Fruit fly (Drosophila melanogaster) whole organism, embryonic: ENCODE data around the gene CG6901.

Experiments used
- Atf-2 ChIP-seq: fragments of 200-800 bp; sonication (Bioruptor generic); optimal IDR thresholded peaks from 2 replicates; lab custom pipeline; 2016; ENCODE audit warnings: missing biosample characterization, missing genetic modification characterization
- CG10274 ChIP-seq: fragments of 200-800 bp; sonication (Bioruptor generic); optimal IDR thresholded peaks from 3 replicates; lab custom pipeline; 2017; ENCODE audit warnings: missing biosample characterization, mild to moderate bottlenecking, missing genetic modification characterization
- CG10321 ChIP-seq: fragments of 200-800 bp; sonication (Bioruptor generic); IDR thresholded peaks from 2 replicates; pipeline ENCODE4 v1.3.6; 2022; ENCODE audit warnings: missing biosample characterization, missing genetic modification characterization
- CG11085 ChIP-seq: fragments of 200-800 bp; sonication (Bioruptor generic); IDR thresholded peaks from 2 replicates; pipeline ENCODE4 v1.3.6; 2022; ENCODE audit warnings: missing biosample characterization, missing genetic modification characterization
- CG11456 ChIP-seq: fragments of 200-800 bp; sonication (Bioruptor generic); IDR thresholded peaks from 3 replicates; pipeline ENCODE4 v1.3.6; 2022; ENCODE audit warnings: missing biosample characterization, missing genetic modification characterization
- CG12299 ChIP-seq: fragments of 200-800 bp; sonication (Bioruptor generic); optimal IDR thresholded peaks from 2 replicates; lab custom pipeline; 2018; ENCODE audit warnings: missing biosample characterization, mild to moderate bottlenecking, missing genetic modification characterization
- CG12769 ChIP-seq: fragments of 200-800 bp; sonication (Bioruptor generic); optimal IDR thresholded peaks from 2 replicates; lab custom pipeline; 2019; ENCODE audit warnings: missing biosample characterization, mild to moderate bottlenecking, missing genetic modification characterization, moderate library complexity
- CG13123 ChIP-seq: fragments of 200-800 bp; sonication (Bioruptor generic); optimal IDR thresholded peaks from 2 replicates; lab custom pipeline; 2016; ENCODE audit warnings: missing biosample characterization, missing genetic modification characterization
- CG14050 ChIP-seq: fragments of 200-800 bp; sonication (Bioruptor generic); IDR thresholded peaks from 3 replicates; pipeline ENCODE4 v1.3.6; 2022; ENCODE audit warnings: missing biosample characterization, missing genetic modification characterization
- CG1647 ChIP-seq: fragments of 200-800 bp; sonication (Bioruptor generic); optimal IDR thresholded peaks from 3 replicates; lab custom pipeline; 2016; ENCODE audit warnings: missing biosample characterization, missing genetic modification characterization
- CG16815 ChIP-seq: fragments of 200-800 bp; sonication (Bioruptor generic); optimal IDR thresholded peaks from 3 replicates; lab custom pipeline; 2017; ENCODE audit warnings: missing biosample characterization, mild to moderate bottlenecking, missing genetic modification characterization
- CG17186 ChIP-seq: fragments of 200-800 bp; sonication (Bioruptor generic); optimal IDR thresholded peaks from 3 replicates; lab custom pipeline; 2017; ENCODE audit warnings: missing biosample characterization, missing genetic modification reagents, missing genetic modification characterization
- CG17359 ChIP-seq: fragments of 200-800 bp; sonication (Bioruptor generic); optimal IDR thresholded peaks from 3 replicates; lab custom pipeline; 2018; ENCODE audit warnings: missing biosample characterization, mild to moderate bottlenecking, missing genetic modification characterization, moderate library complexity
- CG1832 ChIP-seq: fragments of 200-800 bp; sonication (Bioruptor generic); optimal IDR thresholded peaks from 2 replicates; lab custom pipeline; 2017; ENCODE audit warnings: missing biosample characterization, mild to moderate bottlenecking, missing genetic modification characterization, inconsistent platforms
- CG32532 ChIP-seq: fragments of 200-800 bp; sonication (Bioruptor generic); IDR thresholded peaks from 2 replicates; pipeline ENCODE4 v1.3.6; 2022; ENCODE audit warnings: missing biosample characterization, missing genetic modification characterization
- CG32767 ChIP-seq: fragments of 200-800 bp; sonication (Bioruptor generic); IDR thresholded peaks from 2 replicates; pipeline ENCODE4 v1.3.6; 2022; ENCODE audit warnings: missing biosample characterization, missing genetic modification characterization
- CG3281 ChIP-seq: fragments of 200-800 bp; sonication (Bioruptor generic); optimal IDR thresholded peaks from 3 replicates; lab custom pipeline; 2017; ENCODE audit warnings: missing biosample characterization, mild to moderate bottlenecking, missing genetic modification characterization
- CG34376 ChIP-seq: fragments of 200-800 bp; sonication (Bioruptor generic); optimal IDR thresholded peaks from 2 replicates; lab custom pipeline; 2018; ENCODE audit warnings: missing biosample characterization, mild to moderate bottlenecking, missing genetic modification characterization
- CG5953 ChIP-seq: fragments of 200-800 bp; sonication (Bioruptor generic); IDR thresholded peaks from 2 replicates; pipeline ENCODE4 v1.3.6; 2022; ENCODE audit warnings: missing biosample characterization, missing genetic modification characterization
- CG6175 ChIP-seq: fragments of 200-800 bp; sonication (Bioruptor generic); IDR thresholded peaks from 3 replicates; pipeline ENCODE4 v1.3.6; 2022; ENCODE audit warnings: missing biosample characterization, missing genetic modification characterization
- CG7372 ChIP-seq: fragments of 200-800 bp; sonication (Bioruptor generic); IDR thresholded peaks from 2 replicates; pipeline ENCODE4 v1.3.6; 2022; ENCODE audit warnings: missing biosample characterization, missing genetic modification characterization
- CG7745 ChIP-seq: fragments of 200-800 bp; sonication (Bioruptor generic); optimal IDR thresholded peaks from 2 replicates; lab custom pipeline; 2018; ENCODE audit warnings: missing biosample characterization, mild to moderate bottlenecking, missing genetic modification characterization, moderate library complexity
- CG9437 ChIP-seq: fragments of 200-800 bp; sonication (Bioruptor generic); optimal IDR thresholded peaks from 2 replicates; lab custom pipeline; 2018; ENCODE audit warnings: missing biosample characterization, mild to moderate bottlenecking, missing genetic modification characterization
- Dbx ChIP-seq: fragments of 200-800 bp; sonication (Bioruptor generic); IDR thresholded peaks from 3 replicates; pipeline ENCODE4 v1.3.6; 2022; ENCODE audit warnings: missing biosample characterization, missing genetic modification characterization
- Fer2 ChIP-seq: fragments of 200-800 bp; sonication (Bioruptor generic); optimal IDR thresholded peaks from 2 replicates; lab custom pipeline; 2018; ENCODE audit warnings: missing biosample characterization, mild to moderate bottlenecking, missing genetic modification characterization, moderate library complexity
- Fer3 ChIP-seq: fragments of 200-800 bp; sonication (Bioruptor generic); optimal IDR thresholded peaks from 2 replicates; lab custom pipeline; 2018; ENCODE audit warnings: missing biosample characterization, mild to moderate bottlenecking, missing genetic modification characterization, moderate library complexity
- GATAe ChIP-seq: fragments of 200-800 bp; sonication (Bioruptor generic); conservative IDR thresholded peaks from 2 replicates; pipeline ENCODE4 v1.3.6; 2022; ENCODE audit warnings: missing biosample characterization, missing genetic modification characterization
- Gsc ChIP-seq: fragments of 200-800 bp; sonication (Bioruptor generic); IDR thresholded peaks from 2 replicates; pipeline ENCODE4 v1.3.6; 2022; ENCODE audit warnings: missing biosample characterization, missing genetic modification characterization
- Hr51 ChIP-seq, 2 experiments: fragments of 200-800 bp; sonication (Bioruptor generic); optimal IDR thresholded peaks; 2 replicates in 1 of 2; 3 replicates in 1 of 2; lab custom pipeline; 2016 to 2018; ENCODE audit warnings: missing biosample characterization in 2 of 2, missing genetic modification characterization in 2 of 2, mild to moderate bottlenecking in 1 of 2, moderate library complexity in 1 of 2
- NfI ChIP-seq: fragments of 200-800 bp; sonication (Bioruptor generic); optimal IDR thresholded peaks from 3 replicates; lab custom pipeline; 2018; ENCODE audit warnings: missing biosample characterization, mild to moderate bottlenecking, missing genetic modification characterization, moderate library complexity
- Pdp1 ChIP-seq, 2 experiments: fragments of 200-800 bp; sonication (Bioruptor generic); optimal IDR thresholded peaks; 3 replicates each; lab custom pipeline; 2016; ENCODE audit warnings: missing biosample characterization in 2 of 2, missing genetic modification characterization in 2 of 2, mild to moderate bottlenecking in 1 of 2, moderate library complexity in 1 of 2
- Rx ChIP-seq: fragments of 200-800 bp; sonication (Bioruptor generic); IDR thresholded peaks from 2 replicates; pipeline ENCODE4 v1.3.6; 2022; ENCODE audit warnings: missing biosample characterization, missing genetic modification characterization
- Xbp1 ChIP-seq: fragments of 200-800 bp; sonication (Bioruptor generic); optimal IDR thresholded peaks from 3 replicates; lab custom pipeline; 2016; ENCODE audit warnings: missing biosample characterization, mild to moderate bottlenecking, missing genetic modification characterization
- az2 ChIP-seq: fragments of 200-800 bp; sonication (Bioruptor generic); optimal IDR thresholded peaks from 3 replicates; lab custom pipeline; 2016; ENCODE audit warnings: missing biosample characterization, missing genetic modification characterization
- dpn ChIP-seq, 2 experiments: fragments of 200-800 bp; sonication (Bioruptor generic); optimal IDR thresholded peaks; 3 replicates each; lab custom pipeline; 2016; ENCODE audit warnings: missing biosample characterization in 2 of 2, missing genetic modification characterization in 2 of 2
- fu2 ChIP-seq: fragments of 200-800 bp; sonication (Bioruptor generic); optimal IDR thresholded peaks from 2 replicates; lab custom pipeline; 2016; ENCODE audit warnings: missing biosample characterization, missing genetic modification characterization
- h ChIP-seq: fragments of >200 bp; optimal IDR thresholded peaks from 2 replicates; lab custom pipeline; 2017
- insv ChIP-seq, 2 experiments: fragments of 200-800 bp; sonication (Bioruptor generic); optimal IDR thresholded peaks; 3 replicates each; lab custom pipeline; 2016 to 2018; ENCODE audit warnings: missing biosample characterization in 2 of 2, missing genetic modification characterization in 2 of 2
- lilli ChIP-seq: fragments of 200-800 bp; sonication (Bioruptor generic); optimal IDR thresholded peaks from 3 replicates; lab custom pipeline; 2016; ENCODE audit warnings: missing biosample characterization, missing genetic modification characterization
- luna ChIP-seq: fragments of 200-800 bp; sonication (Bioruptor generic); optimal IDR thresholded peaks from 2 replicates; lab custom pipeline; 2016; ENCODE audit warnings: missing biosample characterization, missing genetic modification characterization
- mam ChIP-seq: fragments of 200-800 bp; sonication (Bioruptor generic); optimal IDR thresholded peaks from 3 replicates; lab custom pipeline; 2016; ENCODE audit warnings: missing biosample characterization, missing genetic modification characterization
- nau ChIP-seq: fragments of 200-800 bp; sonication (Bioruptor generic); optimal IDR thresholded peaks from 3 replicates; lab custom pipeline; 2017; ENCODE audit warnings: missing biosample characterization, mild to moderate bottlenecking, missing genetic modification characterization, missing genetic modification reagents
- pan ChIP-seq, 4 experiments: fragments of >200 bp in 3 of 4; fragments of 200-800 bp in 1 of 4; sonication (Bioruptor generic) in 1 of 4; optimal IDR thresholded peaks in 3 of 4; IDR thresholded peaks in 1 of 4; 2 replicates each; pipeline versions ENCODE4 v1.3.6 to Lab custom; 2017 to 2022; ENCODE audit warnings: missing biosample characterization in 2 of 4, missing genetic modification characterization in 2 of 4, mixed read lengths in 1 of 4
- peb ChIP-seq: fragments of 200-800 bp; sonication (Bioruptor generic); IDR thresholded peaks from 2 replicates; pipeline ENCODE4 v1.3.6; 2022; ENCODE audit warnings: missing biosample characterization, missing genetic modification characterization
- pros ChIP-seq: fragments of 200-800 bp; sonication (Bioruptor generic); optimal IDR thresholded peaks from 3 replicates; lab custom pipeline; 2019; ENCODE audit warnings: missing biosample characterization, mild to moderate bottlenecking, missing genetic modification characterization, moderate library complexity
- sd ChIP-seq: fragments of 200-800 bp; sonication (Bioruptor generic); optimal IDR thresholded peaks from 3 replicates; lab custom pipeline; 2018; ENCODE audit warnings: missing biosample characterization, mild to moderate bottlenecking, missing genetic modification characterization, moderate library complexity
- slbo ChIP-seq: fragments of 200-800 bp; sonication (Bioruptor generic); IDR thresholded peaks from 2 replicates; pipeline ENCODE4 v1.3.6; 2022; ENCODE audit warnings: missing biosample characterization, missing genetic modification characterization
- tgo ChIP-seq: fragments of 200-800 bp; sonication (Bioruptor generic); IDR thresholded peaks from 3 replicates; pipeline ENCODE4 v1.3.6; 2022; ENCODE audit warnings: missing biosample characterization, missing genetic modification characterization
- tna ChIP-seq: fragments of 200-800 bp; sonication (Bioruptor generic); IDR thresholded peaks from 2 replicates; pipeline ENCODE4 v1.3.6; 2022; ENCODE audit warnings: missing biosample characterization, missing genetic modification characterization; ENCODE audit not compliant: partially characterized antibody
- vvl ChIP-seq: fragments of 200-800 bp; sonication (Bioruptor generic); IDR thresholded peaks from 2 replicates; pipeline ENCODE4 v1.3.6; 2022; ENCODE audit warnings: missing biosample characterization, missing genetic modification characterization

CG6901 gene

dm6 chr3R:16355393-16355943, 32.3 kb downstream of the CG6901 start (continued):
- TF ChIP-seq CG7372 (GFP tag; lab: Robert Waterston, UW), result no peak; the same call in 1 of the 2 replicates
- peak; percentile 82 for TF ChIP-seq CG11456
- TF ChIP-seq luna, result no peak
- TF ChIP-seq Fer2, result no peak
- no peak for TF ChIP-seq CG32767 (GFP tag; lab: Robert Waterston, UW)
- TF ChIP-seq insv (GFP tag; optimal IDR thresholded peaks at IDR 0.05; lab: Kevin White, UChicago), result no peak
- no peak for TF ChIP-seq Rx (GFP tag; lab: Robert Waterston, UW)
- peak; percentile 90 for TF ChIP-seq CG34376 (GFP tag; lab: Kevin White, UChicago)
- no peak for TF ChIP-seq CG10274
- peak; percentile 88 for TF ChIP-seq CG32532 (GFP tag; lab: Robert Waterston, UW)
- TF ChIP-seq CG17186 (GFP tag; lab: Kevin White, UChicago), result no peak
- TF ChIP-seq mam, result peak; percentile 70
- peak; percentile 40 to 48 for TF ChIP-seq dpn (GFP tag; optimal IDR thresholded peaks at IDR 0.05; lab: Kevin White, UChicago)
- TF ChIP-seq Xbp1 (GFP tag; lab: Kevin White, UChicago), result no peak
- TF ChIP-seq tgo, result peak; percentile 30; the same call in 1 of the 3 replicates
- TF ChIP-seq GATAe, result no peak
- no peak for TF ChIP-seq CG12299
- TF ChIP-seq lilli (GFP tag; lab: Kevin White, UChicago), result peak; percentile 68
- peak in 1 of 2 experiments; percentile 35 for TF ChIP-seq Pdp1 (GFP tag; optimal IDR thresholded peaks at IDR 0.05; lab: Kevin White, UChicago)
- no peak for TF ChIP-seq pan (optimal IDR thresholded peaks at IDR 0.05; lab: Kevin White, UChicago)
- peak in 1 of 2 experiments; percentile 31 for TF ChIP-seq pan (GFP tag; optimal IDR thresholded peaks at IDR 0.05 in 1 of 2, IDR thresholded peaks at IDR 0.05 in 1 of 2)
- TF ChIP-seq az2, result no peak
- no peak for TF ChIP-seq CG16815 (GFP tag; lab: Kevin White, UChicago)
- no peak for TF ChIP-seq CG1832 (GFP tag; lab: Kevin White, UChicago)
- TF ChIP-seq pros (GFP tag; lab: Kevin White, UChicago), result no peak
- TF ChIP-seq CG11085, result peak; percentile 59; the same call in 1 of the 2 replicates
- peak; percentile 90 for TF ChIP-seq CG12769 (tag; lab: Kevin White, UChicago)
- TF ChIP-seq CG5953 (GFP tag; lab: Robert Waterston, UW), result no peak
- peak in 1 of 2 experiments; percentile 10 for TF ChIP-seq Hr51 (GFP tag; optimal IDR thresholded peaks at IDR 0.05; lab: Kevin White, UChicago)
- TF ChIP-seq CG13123 (GFP tag; lab: Kevin White, UChicago), result no peak
- peak; percentile 83 for TF ChIP-seq slbo (GFP tag; lab: Robert Waterston, UW)
- TF ChIP-seq CG7745 (tag; lab: Kevin White, UChicago), result no peak
- no peak for TF ChIP-seq Atf-2 (GFP tag; lab: Kevin White, UChicago)
- TF ChIP-seq CG9437, result no peak
- peak; percentile 33 for TF ChIP-seq CG17359
- no peak for TF ChIP-seq CG14050 (GFP tag; lab: Robert Waterston, UW)
- TF ChIP-seq CG10321 (GFP tag; lab: Robert Waterston, UW), result no peak
- peak; percentile 77; the same call in 2 of the 3 replicates for TF ChIP-seq Dbx (GFP tag; lab: Robert Waterston, UW)
- TF ChIP-seq h (lab: Kevin White, UChicago), result no peak
- peak; percentile 93 for TF ChIP-seq sd (tag; lab: Kevin White, UChicago)
- TF ChIP-seq vvl (GFP tag; lab: Robert Waterston, UW), result no peak
- peak; percentile 13 for TF ChIP-seq CG1647 (GFP tag; lab: Kevin White, UChicago)
- TF ChIP-seq Fer3 (tag; lab: Kevin White, UChicago), result peak; percentile 62
- TF ChIP-seq peb, result no peak
- TF ChIP-seq Gsc, result no peak
- peak; percentile 47 for TF ChIP-seq nau (GFP tag; lab: Kevin White, UChicago)
- peak; percentile 65 for TF ChIP-seq CG3281 (GFP tag; lab: Kevin White, UChicago)
- TF ChIP-seq CG6175, result no peak
- peak; percentile 71 for TF ChIP-seq NfI (GFP tag; lab: Kevin White, UChicago)
- no peak for TF ChIP-seq tna (GFP tag; lab: Robert Waterston, UW)
- peak; percentile 44 for TF ChIP-seq fu2 (GFP tag; lab: Kevin White, UChicago)
